Fruit fly (Drosophila melanogaster): ENCODE data around the gene CG3793.
"Not testable (repeated sequence)": the region's sequence is repeated elsewhere in the genome, so short reads cannot be mapped to it uniquely, and the experiment has no call there.

CG3793 gene

dm6 chr2L:15764029-15764428 lies at the start of gene CG3793:
Gene CG3793, plus strand, starts transcription at chr2L:15764220.
- TF ChIP-seq h (optimal IDR thresholded peaks at IDR 0.05) (no peak), Myc (optimal IDR thresholded peaks at IDR 0.05) (no peak), ttk (optimal IDR thresholded peaks at IDR 0.05) (no peak), insv (optimal IDR thresholded peaks at IDR 0.05) (no peak), Sin3A (optimal IDR thresholded peaks at IDR 0.05) (no peak), psq (optimal IDR thresholded peaks at IDR 0.05) (no peak)

dm6 chr2L:15718172-15718571 lies 45.8 kb upstream of the CG3793 start, which contains the start of gene stol:
Gene stol, minus strand, starts transcription at chr2L:15718272.
- TF ChIP-seq insv, psq, ttk (optimal IDR thresholded peaks at IDR 0.05): not testable (repeated sequence)

dm6 chr2L:15731687-15732086 lies 32.3 kb upstream of the CG3793 start:
- TF ChIP-seq Sin3A (optimal IDR thresholded peaks at IDR 0.05) (no peak), Myc (optimal IDR thresholded peaks at IDR 0.05) (no peak), h (optimal IDR thresholded peaks at IDR 0.05) (no peak), ttk (optimal IDR thresholded peaks at IDR 0.05) (no peak), psq (optimal IDR thresholded peaks at IDR 0.05) (no peak), insv (optimal IDR thresholded peaks at IDR 0.05) (no peak)

dm6 chr2L:15735918-15736317 lies 28.1 kb upstream of the CG3793 start:
- no peak for TF ChIP-seq h (optimal IDR thresholded peaks at IDR 0.05)
- no peak for TF ChIP-seq Myc (optimal IDR thresholded peaks at IDR 0.05)
- no peak for TF ChIP-seq ttk (optimal IDR thresholded peaks at IDR 0.05)
- TF ChIP-seq Sin3A (optimal IDR thresholded peaks at IDR 0.05) = no peak

- TF ChIP-seq Myc (optimal IDR thresholded peaks at IDR 0.05) (no peak), h (optimal IDR thresholded peaks at IDR 0.05) (no peak), psq (optimal IDR thresholded peaks at IDR 0.05) (no peak), insv (optimal IDR thresholded peaks at IDR 0.05) (no peak), ttk (optimal IDR thresholded peaks at IDR 0.05) (no peak), Sin3A (optimal IDR thresholded peaks at IDR 0.05) (no peak)
Observed at dm6 chr2L:15740918-15741317, 23.1 kb upstream of the CG3793 start.

dm6 chr2L:15741418-15741817 lies 22.6 kb upstream of the CG3793 start:
- no peak for TF ChIP-seq h (optimal IDR thresholded peaks at IDR 0.05)
- TF ChIP-seq ttk (optimal IDR thresholded peaks at IDR 0.05) = no peak
- TF ChIP-seq Sin3A (optimal IDR thresholded peaks at IDR 0.05) = no peak
- no peak for TF ChIP-seq psq (optimal IDR thresholded peaks at IDR 0.05)
- no peak for TF ChIP-seq Myc (optimal IDR thresholded peaks at IDR 0.05)
- no peak for TF ChIP-seq insv (optimal IDR thresholded peaks at IDR 0.05)

- TF ChIP-seq Myc (optimal IDR thresholded peaks at IDR 0.05) (no peak), insv (optimal IDR thresholded peaks at IDR 0.05) (no peak), h (optimal IDR thresholded peaks at IDR 0.05) (no peak), ttk (optimal IDR thresholded peaks at IDR 0.05) (no peak), psq (optimal IDR thresholded peaks at IDR 0.05) (no peak), Sin3A (optimal IDR thresholded peaks at IDR 0.05) (no peak)
Observed at dm6 chr2L:15742976-15743375, 21.0 kb upstream of the CG3793 start.

- TF ChIP-seq Myc (optimal IDR thresholded peaks at IDR 0.05) (no peak), ttk (optimal IDR thresholded peaks at IDR 0.05) (no peak), psq (optimal IDR thresholded peaks at IDR 0.05) (no peak), insv (optimal IDR thresholded peaks at IDR 0.05) (no peak), Sin3A (optimal IDR thresholded peaks at IDR 0.05) (no peak), h (optimal IDR thresholded peaks at IDR 0.05) (no peak)
Observed at dm6 chr2L:15743578-15743977, 20.4 kb upstream of the CG3793 start.

dm6 chr2L:15745036-15745854 lies 18.8 kb upstream of the CG3793 start:
- TF ChIP-seq psq (optimal IDR thresholded peaks at IDR 0.05) (peak; percentile 49), h (optimal IDR thresholded peaks at IDR 0.05) (no peak)

- no peak for TF ChIP-seq insv (optimal IDR thresholded peaks at IDR 0.05)
- no peak for TF ChIP-seq h (optimal IDR thresholded peaks at IDR 0.05)
- TF ChIP-seq Sin3A (optimal IDR thresholded peaks at IDR 0.05) = no peak
- TF ChIP-seq psq (optimal IDR thresholded peaks at IDR 0.05) = no peak
- TF ChIP-seq Myc (optimal IDR thresholded peaks at IDR 0.05) = no peak
- TF ChIP-seq ttk (optimal IDR thresholded peaks at IDR 0.05) = no peak
Observed at dm6 chr2L:15745989-15746388, 18.0 kb upstream of the CG3793 start.

- TF ChIP-seq Sin3A (optimal IDR thresholded peaks at IDR 0.05) (no peak), ttk (optimal IDR thresholded peaks at IDR 0.05) (no peak), Myc (optimal IDR thresholded peaks at IDR 0.05) (no peak), insv (optimal IDR thresholded peaks at IDR 0.05) (no peak), psq (optimal IDR thresholded peaks at IDR 0.05) (no peak), h (optimal IDR thresholded peaks at IDR 0.05) (no peak)
Observed at dm6 chr2L:15746600-15747393, 17.2 kb upstream of the CG3793 start.

dm6 chr2L:15747394-15748260 lies 16.4 kb upstream of the CG3793 start, which contains the start of gene CycE:
Gene CycE, minus strand, starts transcription at chr2L:15748150.
- TF ChIP-seq Myc (optimal IDR thresholded peaks at IDR 0.05) (no peak), ttk (optimal IDR thresholded peaks at IDR 0.05) (no peak), insv (optimal IDR thresholded peaks at IDR 0.05) (no peak), Sin3A (optimal IDR thresholded peaks at IDR 0.05) (no peak)
